Fruit fly (Drosophila melanogaster) whole organism, pupa: ENCODE measurements around the gene Dbct.

Experiments used
- CG10348 ChIP-seq: fragments of 200-800 bp; sonication (Bioruptor generic); IDR thresholded peaks from 2 replicates; pipeline ENCODE4 v1.3.6; 2022; ENCODE audit warnings: missing biosample characterization, missing genetic modification characterization
- CG12605 ChIP-seq: fragments of 200-800 bp; sonication (Bioruptor generic); IDR thresholded peaks from 2 replicates; pipeline ENCODE4 v1.3.6; 2022; ENCODE audit warnings: missing biosample characterization, missing genetic modification characterization
- CG13204 ChIP-seq: fragments of 200-800 bp; sonication (Bioruptor generic); optimal IDR thresholded peaks from 2 replicates; lab custom pipeline; 2018; ENCODE audit warnings: missing biosample characterization, mild to moderate bottlenecking, missing genetic modification characterization, moderate library complexity
- CG14655 ChIP-seq: fragments of 200-800 bp; sonication (Bioruptor generic); optimal IDR thresholded peaks from 3 replicates; lab custom pipeline; 2017; ENCODE audit warnings: mild to moderate bottlenecking, missing biosample characterization, missing genetic modification reagents, missing genetic modification characterization
- CG17806 ChIP-seq: fragments of 200-800 bp; sonication (Bioruptor generic); optimal IDR thresholded peaks from 2 replicates; lab custom pipeline; 2018; ENCODE audit warnings: missing biosample characterization, mild to moderate bottlenecking, missing genetic modification characterization, moderate library complexity
- CG32121 ChIP-seq: fragments of 200-800 bp; sonication (Bioruptor generic); IDR thresholded peaks from 2 replicates; pipeline ENCODE4 v1.3.6; 2022; ENCODE audit warnings: missing biosample characterization, missing genetic modification characterization
- EcR ChIP-seq: fragments of 200-800 bp; sonication (Bioruptor generic); optimal IDR thresholded peaks from 3 replicates; lab custom pipeline; 2019; ENCODE audit warnings: missing biosample characterization, missing genetic modification characterization, mild to moderate bottlenecking, moderate library complexity, missing genetic modification reagents
- Pif1B ChIP-seq: fragments of 200-800 bp; sonication (Bioruptor generic); optimal IDR thresholded peaks from 3 replicates; lab custom pipeline; 2016; ENCODE audit warnings: missing biosample characterization, missing genetic modification characterization
- gl ChIP-seq: fragments of 200-800 bp; sonication (Bioruptor generic); optimal IDR thresholded peaks from 2 replicates; lab custom pipeline; 2018; ENCODE audit warnings: missing biosample characterization, mild to moderate bottlenecking, missing genetic modification characterization

- TF ChIP-seq gl (tag; lab: Kevin White, UChicago) (peak; percentile 21), CG17806 (tag; lab: Kevin White, UChicago) (no peak), CG12605 (no peak), Pif1B (GFP tag; lab: Kevin White, UChicago) (no peak), CG14655 (no peak), CG32121 (GFP tag; lab: Robert Waterston, UW) (no peak), EcR (GFP tag; lab: Kevin White, UChicago) (no peak), CG10348 (no peak), CG13204 (GFP tag; lab: Kevin White, UChicago) (peak; percentile 44)
Measured at dm6 chrX:15068537-15068936, 17.4 kb upstream of the Dbct start.
